Fruit fly (Drosophila melanogaster): ENCODE results near the gene CG34309.

dm6 chr3R:13382656-13383142, 10.3 kb downstream of the CG34309 start:
- TF ChIP-seq CG8632 (GFP tag; optimal IDR thresholded peaks at IDR 0.05) (no peak), CG6163 (GFP tag; IDR thresholded peaks at IDR 0.05) (no peak), CG6808 (GFP tag; optimal IDR thresholded peaks at IDR 0.05) (no peak), CG3032 (tag; optimal IDR thresholded peaks at IDR 0.05) (no peak), Sox102F (GFP tag; optimal IDR thresholded peaks at IDR 0.05) (no peak), esn (GFP tag; optimal IDR thresholded peaks at IDR 0.05) (peak; percentile 1)

All from whole organism, prepupa.